Worm (Caenorhabditis elegans) whole organism, L4/young adult: ENCODE measurements around the gene ric-4.

Experiments
- W03F9.2 ChIP-seq: fragments of 150-350 bp; optimal IDR thresholded peaks from 2 replicates; lab custom pipeline; 2014; ENCODE audit warnings: missing biosample characterization, missing genetic modification characterization
- dao-5 ChIP-seq: sonication (generic microtip); optimal IDR thresholded peaks from 2 replicates; lab custom pipeline; 2016; ENCODE audit warnings: missing genotype, missing genetic modification characterization, moderate library complexity, missing compliant biosample characterization
- him-1 ChIP-seq: sonication (generic microtip); optimal IDR thresholded peaks from 2 replicates; lab custom pipeline; 2016; ENCODE audit warnings: missing genotype, missing genetic modification reagents, missing genetic modification characterization, missing compliant biosample characterization

The ric-4 gene

ce11 chrV:10246967-10247366, 23.1 kb downstream of the ric-4 start:
- no peak for TF ChIP-seq W03F9.2 (tag; lab: Kevin White, UChicago)
- TF ChIP-seq dao-5 (tag; lab: Kevin White, UChicago): no peak
- no peak for TF ChIP-seq him-1

DNA sequence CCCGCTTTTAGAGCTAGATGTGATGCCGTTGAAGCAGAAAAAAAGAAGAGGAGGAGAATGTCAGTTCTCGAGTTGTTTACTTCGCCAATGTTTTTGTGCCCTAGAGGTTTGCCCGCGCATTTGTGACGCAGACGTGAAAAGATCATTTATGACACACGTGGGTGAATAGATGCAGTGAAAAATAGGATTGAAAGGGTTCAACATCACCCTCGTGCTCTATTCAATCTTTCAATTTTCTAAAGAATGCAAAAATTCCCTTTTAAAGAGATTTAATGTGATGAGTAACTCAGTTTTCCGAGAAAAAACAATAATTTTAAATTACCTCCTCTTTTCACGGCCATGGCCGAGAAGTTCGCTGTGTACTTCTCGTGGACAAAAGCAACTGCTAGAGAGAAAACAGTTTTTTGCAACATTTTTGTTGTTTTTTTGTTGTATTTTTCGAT, 23.6 kb downstream of the ric-4 start:
- TF ChIP-seq him-1 (no peak), dao-5 (tag; lab: Kevin White, UChicago) (no peak), W03F9.2 (tag; lab: Kevin White, UChicago) (no peak)

DNA sequence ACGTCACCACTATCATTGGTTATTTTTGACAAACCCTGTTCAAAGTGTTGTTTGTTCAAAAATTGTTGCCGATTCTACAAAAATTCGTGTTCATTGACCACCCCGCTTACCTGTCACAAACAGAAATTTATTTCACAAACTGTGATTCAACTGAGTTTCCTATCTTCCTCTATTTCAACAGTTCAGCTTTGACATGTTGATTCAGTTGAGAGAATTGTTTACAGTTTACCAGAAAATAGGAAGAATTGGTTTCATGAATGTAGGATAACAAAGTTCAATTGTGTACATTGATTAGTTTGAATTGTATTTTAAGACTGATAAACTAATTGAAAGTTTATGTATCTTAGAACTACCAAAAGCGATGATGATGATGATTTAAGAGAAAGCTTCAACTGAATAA, 24.5 kb downstream of the ric-4 start:
- TF ChIP-seq him-1 (no peak), W03F9.2 (tag; lab: Kevin White, UChicago) (no peak), dao-5 (tag; lab: Kevin White, UChicago) (no peak)

DNA sequence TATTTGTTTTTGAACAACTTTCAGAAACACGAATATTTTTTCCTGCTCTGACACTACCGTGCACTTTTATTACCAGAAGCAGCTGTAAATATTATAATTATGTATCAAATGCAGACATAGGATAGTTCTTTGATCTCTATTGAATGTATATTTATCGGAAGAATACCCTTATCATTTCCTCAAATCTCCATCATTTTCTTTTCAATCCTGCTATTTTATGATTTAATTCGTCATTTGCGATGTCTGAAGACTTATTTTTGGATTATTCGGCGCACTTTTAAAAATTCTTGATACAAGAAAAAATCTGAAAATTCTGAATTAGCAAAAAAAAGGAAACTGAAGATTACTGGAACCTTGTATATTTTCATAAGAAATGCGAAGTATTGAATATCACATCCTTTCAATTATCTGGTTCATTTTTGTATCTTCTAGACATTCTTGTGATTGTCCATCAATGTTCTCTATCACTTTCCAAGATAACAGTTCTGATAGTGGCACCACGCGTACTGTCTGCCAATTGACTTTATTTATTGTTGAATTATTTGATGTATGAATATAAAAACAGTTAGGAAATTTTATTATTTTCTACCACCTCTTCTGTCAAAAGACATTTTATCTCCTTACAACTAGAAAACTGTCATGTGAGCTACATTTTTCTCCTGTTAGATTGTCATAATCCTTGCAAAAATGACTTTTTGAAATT, 25.9 kb downstream of the ric-4 start:
- TF ChIP-seq W03F9.2 (tag; lab: Kevin White, UChicago) (no peak), dao-5 (tag; lab: Kevin White, UChicago) (no peak), him-1 (no peak)

ce11 chrV:10243105-10243504, 27.0 kb downstream of the ric-4 start, which contains the start of gene C12D8.9:
C12D8.9 (minus strand) TSS chrV:10243205.
- TF ChIP-seq dao-5 (tag; lab: Kevin White, UChicago): no peak
- TF ChIP-seq him-1: no peak
- no peak for TF ChIP-seq W03F9.2 (tag; lab: Kevin White, UChicago)

ce11 chrV:10241121-10241803, 28.9 kb downstream of the ric-4 start, which contains the start of the genes C12D8.21 and col-148:
C12D8.21 (minus strand) TSS chrV:10241188.
col-148 (plus strand) TSS chrV:10241753.
- TF ChIP-seq him-1 (no peak), W03F9.2 (tag; lab: Kevin White, UChicago) (no peak), dao-5 (tag; lab: Kevin White, UChicago) (no peak)

DNA sequence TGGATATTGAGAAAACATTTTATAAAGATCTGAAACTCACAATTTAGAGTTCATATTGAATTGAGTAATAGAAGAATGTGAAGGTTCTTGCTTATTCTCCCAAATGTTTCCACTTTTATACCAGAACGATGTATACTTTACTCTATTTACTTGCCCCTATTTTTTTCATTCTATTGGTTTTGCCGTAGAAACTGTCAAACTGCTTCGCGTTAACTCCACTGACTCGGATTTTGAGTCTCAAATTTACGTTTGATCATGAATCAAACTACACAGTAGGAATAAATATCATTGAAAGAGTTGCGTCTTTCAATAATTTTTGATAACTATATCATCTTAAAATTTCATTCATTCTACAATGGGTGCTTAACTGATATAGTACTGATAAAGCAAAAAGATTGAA, 30.3 kb downstream of the ric-4 start, which contains the start of gene fipr-8:
Gene fipr-8 (minus strand): TSS at position 101 of the 400 bp plus-strand sequence.
- TF ChIP-seq dao-5 (tag; lab: Kevin White, UChicago) (no peak), him-1 (no peak), W03F9.2 (tag; lab: Kevin White, UChicago) (no peak)

DNA sequence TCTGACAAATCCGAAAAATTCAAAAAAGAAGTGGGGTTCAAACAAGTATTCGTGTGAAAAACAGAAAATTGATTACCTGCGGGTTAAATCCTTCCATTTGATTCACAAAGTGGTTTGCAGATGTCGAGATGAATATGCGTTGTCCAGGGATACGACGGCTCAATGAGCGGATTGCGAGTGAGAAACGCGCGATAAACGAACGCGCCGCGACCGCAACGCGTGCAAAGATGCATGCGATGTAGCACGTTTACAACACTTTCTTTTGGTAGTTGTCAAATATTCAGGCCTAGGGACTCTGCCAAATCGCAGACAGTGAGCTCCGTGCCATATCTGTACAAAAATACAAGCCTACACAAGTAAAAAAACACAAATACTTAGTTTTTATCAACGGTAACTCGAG, 31.4 kb downstream of the ric-4 start, which contains the start of gene fubl-1:
Gene fubl-1 (minus strand): TSS at position 202 of the 400 bp plus-strand sequence.
- no peak for TF ChIP-seq W03F9.2 (tag; lab: Kevin White, UChicago)
- no peak for TF ChIP-seq him-1

- TF ChIP-seq W03F9.2 (tag; lab: Kevin White, UChicago) (no peak), him-1 (no peak), dao-5 (tag; lab: Kevin White, UChicago) (no peak)
Observed at ce11 chrV:10237959-10238444, 32.1 kb downstream of the ric-4 start.

ce11 chrV:10237171-10237570, 32.9 kb downstream of the ric-4 start:
- TF ChIP-seq dao-5 (tag; lab: Kevin White, UChicago): no peak
- no peak for TF ChIP-seq W03F9.2 (tag; lab: Kevin White, UChicago)
- TF ChIP-seq him-1: no peak

DNA sequence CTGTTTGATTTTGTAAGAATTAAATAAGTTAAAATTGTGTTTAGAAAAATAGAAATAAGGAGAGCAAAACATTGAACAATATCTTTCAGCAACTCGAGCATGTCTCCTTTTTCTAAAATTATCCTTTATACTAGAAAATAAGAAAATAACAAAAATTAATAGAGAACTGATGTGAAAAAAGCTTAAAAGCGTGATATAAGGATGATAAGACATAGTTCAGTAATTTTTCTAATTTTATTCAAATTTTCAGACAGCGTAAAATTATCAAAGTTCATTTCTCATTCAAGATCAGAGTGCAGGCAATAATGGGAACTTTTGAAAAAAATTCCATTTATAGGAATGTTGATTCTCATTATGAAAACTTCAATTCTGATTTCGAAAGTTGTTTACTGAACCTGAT, 36.8 kb downstream of the ric-4 start, which contains the start of gene str-182:
Gene str-182 (minus strand): TSS at position 101 of the 400 bp plus-strand sequence.
- no peak for TF ChIP-seq him-1
- no peak for TF ChIP-seq dao-5 (tag; lab: Kevin White, UChicago)
- no peak for TF ChIP-seq W03F9.2 (tag; lab: Kevin White, UChicago)

DNA sequence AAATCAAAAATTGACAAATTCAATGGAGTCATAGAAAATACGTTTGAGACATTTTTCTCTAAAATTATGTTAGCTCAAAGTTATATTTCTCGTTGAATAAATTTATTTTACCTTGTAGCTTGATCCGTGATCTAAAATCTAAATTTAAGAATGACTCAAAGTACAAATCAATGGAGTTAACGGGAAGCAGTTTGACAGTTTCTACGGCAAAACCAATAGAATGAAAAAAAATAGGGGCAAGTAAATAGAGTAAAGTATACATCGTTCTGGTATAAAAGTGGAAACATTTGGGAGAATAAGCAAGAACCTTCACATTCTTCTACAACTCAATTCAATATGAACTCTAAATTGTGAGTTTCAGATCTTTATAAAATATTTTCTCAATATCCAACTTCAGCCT, 39.2 kb downstream of the ric-4 start, which contains the start of gene fipr-6:
Gene fipr-6 (plus strand): TSS at position 301 of the 400 bp plus-strand sequence.
- TF ChIP-seq W03F9.2 (tag; lab: Kevin White, UChicago) (no peak), dao-5 (tag; lab: Kevin White, UChicago) (no peak), him-1 (no peak)

DNA sequence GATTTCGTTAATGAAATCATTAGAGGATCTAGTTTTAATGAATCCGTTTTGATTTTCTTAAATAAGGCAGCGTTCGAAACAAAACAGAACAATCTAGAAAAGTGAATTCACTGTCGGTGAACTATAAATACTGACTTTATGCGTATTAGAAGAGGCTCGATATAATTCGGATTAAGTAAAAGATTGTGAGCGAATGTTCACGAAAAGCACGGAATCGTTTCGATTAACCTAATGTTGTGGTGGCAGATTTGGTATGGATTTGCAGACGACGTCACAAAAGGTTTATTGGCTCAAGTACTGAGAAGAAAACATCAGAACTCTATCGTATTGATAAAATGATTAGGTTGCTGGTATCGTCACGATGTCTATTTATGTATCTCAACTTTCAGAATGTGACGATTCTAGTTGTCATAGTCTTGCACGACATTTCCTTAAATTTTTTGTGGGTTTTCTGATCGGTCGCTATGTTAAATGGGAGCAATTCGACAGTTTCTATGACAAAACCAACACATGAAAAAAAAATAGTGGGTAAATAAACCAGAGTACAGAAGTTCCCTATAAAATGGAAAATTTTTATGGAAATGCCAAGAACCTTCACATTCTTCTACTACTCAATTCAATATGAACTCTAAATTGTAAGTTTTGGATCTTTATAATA, 40.8 kb downstream of the ric-4 start, which contains the start of the genes pyt-1 and fipr-7:
Gene pyt-1 (minus strand): TSS at position 101 of the 658 bp plus-strand sequence.
Gene fipr-7 (plus strand): TSS at position 608 of the 658 bp plus-strand sequence.
- TF ChIP-seq him-1: no peak
